Worm (Caenorhabditis elegans): ENCODE data around the gene C31E10.11.

ce11 chrX:14020290-14020689 lies 29.7 kb upstream of the C31E10.11 start, which contains the start of gene C04C11.1:
- TF ChIP-seq ztf-11 (tag; optimal IDR thresholded peaks at IDR 0.05), result no peak
- no peak for TF ChIP-seq lsy-2 (tag; optimal IDR thresholded peaks at IDR 0.05)
- no peak for TF ChIP-seq unc-39 (tag; optimal IDR thresholded peaks at IDR 0.05)
- TF ChIP-seq hlh-1 (tag; optimal IDR thresholded peaks at IDR 0.05), result no peak
